Fruit fly (Drosophila melanogaster) S2 (cell line): Measurements from ENCODE around the gene CG14434.

Source experiments
- CG8478 ChIP-seq: fragments of >200 bp; optimal IDR thresholded peaks from 2 replicates; lab custom pipeline; 2018
- CTCF ChIP-seq, 2 experiments: fragments of >200 bp; optimal IDR thresholded peaks; 2 replicates each; lab custom pipeline; 2018

- TF ChIP-seq CG8478 (no peak), CTCF (optimal IDR thresholded peaks at IDR 0.05; lab: Kevin White, UChicago) (no peak)
These were observed at the start of gene CG14434 for dm6 chrX:6867175-6868023.
